Worm (Caenorhabditis elegans): ENCODE data around the gene T23B7.2.

T23B7.2 gene

DNA sequence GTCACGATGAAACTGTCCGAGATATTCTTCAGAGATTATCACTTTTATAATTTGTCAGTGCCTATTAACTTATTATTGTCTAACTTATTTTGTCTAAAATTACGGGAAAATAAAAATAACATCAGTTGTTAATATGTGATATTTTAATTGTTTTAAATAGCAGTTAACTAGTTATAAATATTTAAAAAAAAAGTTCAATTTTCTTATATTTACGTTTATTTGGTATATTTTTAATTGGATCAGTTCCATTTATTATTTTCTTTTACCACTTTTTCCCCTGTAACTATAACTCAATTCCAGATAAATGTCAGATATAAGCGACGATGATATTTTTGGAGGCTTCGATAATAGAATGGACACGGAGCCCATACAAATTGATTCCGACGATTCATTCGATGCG is 46.6 kb downstream of the T23B7.2 start, which contains the start of gene C33F10.4:
Gene C33F10.4, plus strand, starts transcription at position 301 of the 400 bp plus-strand sequence.
- TF ChIP-seq pha-4 (tag; optimal IDR thresholded peaks at IDR 0.05) (no peak), egl-27 (tag; optimal IDR thresholded peaks at IDR 0.05) (no peak), ceh-28 (tag; optimal IDR thresholded peaks at IDR 0.05) (no peak), ceh-82 (tag; optimal IDR thresholded peaks at IDR 0.05) (no peak), unc-62 (GFP tag; optimal IDR thresholded peaks at IDR 0.05) (no peak), ceh-16 (tag; optimal IDR thresholded peaks at IDR 0.05) (no peak), tbx-2 (tag; optimal IDR thresholded peaks at IDR 0.05) (no peak), nhr-25 (tag; optimal IDR thresholded peaks at IDR 0.05) (no peak)

DNA sequence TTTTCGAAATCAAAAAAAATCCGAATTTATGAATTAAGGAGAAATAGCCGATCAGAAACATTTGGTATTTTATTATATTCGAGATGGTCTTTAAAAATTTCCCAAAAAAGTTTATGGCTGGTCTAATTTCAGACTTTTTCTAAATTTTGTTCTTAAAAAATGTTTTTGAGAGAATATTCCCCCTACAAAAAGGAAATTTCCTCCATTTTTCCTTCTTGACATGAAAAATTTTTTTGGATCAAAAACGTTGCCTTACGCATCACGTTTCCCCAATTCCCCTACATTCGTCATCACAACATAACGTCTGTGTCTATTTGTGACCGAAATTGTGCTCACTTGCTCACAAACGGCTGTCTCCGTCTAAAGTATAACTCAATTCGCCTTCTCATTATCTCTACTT is 48.7 kb downstream of the T23B7.2 start:
- TF ChIP-seq elt-2 (tag; optimal IDR thresholded peaks at IDR 0.05), result no peak
- no peak for TF ChIP-seq ceh-9 (tag; optimal IDR thresholded peaks at IDR 0.05)
- no peak for TF ChIP-seq R02D3.7 (tag; optimal IDR thresholded peaks at IDR 0.05)
- no peak for TF ChIP-seq ceh-82 (tag; optimal IDR thresholded peaks at IDR 0.05)
- no peak for TF ChIP-seq nhr-76 (tag; optimal IDR thresholded peaks at IDR 0.05)
- no peak for TF ChIP-seq skn-1 (tag; optimal IDR thresholded peaks at IDR 0.05)
- no peak for TF ChIP-seq nhr-28 (tag; optimal IDR thresholded peaks at IDR 0.05)
- no peak for TF ChIP-seq lin-39 (tag; optimal IDR thresholded peaks at IDR 0.05)
- TF ChIP-seq ztf-11 (tag; optimal IDR thresholded peaks at IDR 0.05), result no peak
- TF ChIP-seq nhr-67 (tag; optimal IDR thresholded peaks at IDR 0.05), result no peak
- no peak for TF ChIP-seq fkh-10 (GFP tag; optimal IDR thresholded peaks at IDR 0.05)
- TF ChIP-seq elt-1 (tag; optimal IDR thresholded peaks at IDR 0.05), result no peak
